Fruit fly (Drosophila melanogaster): ENCODE results near the gene jar.

The jar gene

dm6 chr3R:24271071-24271470, at the start of gene jar (continued):
- no peak for TF ChIP-seq CG4282 (GFP tag; optimal IDR thresholded peaks at IDR 0.05)
- peak; percentile 61 for TF ChIP-seq Deaf1 (tag; optimal IDR thresholded peaks at IDR 0.05)
- peak in 1 of 2 experiments; percentile 12 for TF ChIP-seq Pdp1 (GFP tag; optimal IDR thresholded peaks at IDR 0.05)
- TF ChIP-seq org-1 (GFP tag; optimal IDR thresholded peaks at IDR 0.05): peak; percentile 33
- no peak for TF ChIP-seq ssp (GFP tag; IDR thresholded peaks at IDR 0.05)
- TF ChIP-seq Meics (GFP tag; optimal IDR thresholded peaks at IDR 0.05): peak; percentile 18
- TF ChIP-seq CG5245 (GFP tag; optimal IDR thresholded peaks at IDR 0.05): no peak
- TF ChIP-seq CG14710 (tag; optimal IDR thresholded peaks at IDR 0.05): peak; percentile 71
- TF ChIP-seq fd64A (GFP tag; optimal IDR thresholded peaks at IDR 0.05): peak; percentile 1
- TF ChIP-seq sisA (GFP tag; IDR thresholded peaks at IDR 0.05): no peak
- TF ChIP-seq CG2875 (GFP tag; optimal IDR thresholded peaks at IDR 0.05): no peak
- peak; percentile 91 for TF ChIP-seq CG6791 (GFP tag; IDR thresholded peaks at IDR 0.05; ENCODE audit: partially characterized antibody)
- 0 out of 3 replicates have a peak, but pooled peaks have one; percentile 67 for TF ChIP-seq CG2199 (GFP tag; IDR thresholded peaks at IDR 0.05)
- TF ChIP-seq CG3163 (GFP tag; optimal IDR thresholded peaks at IDR 0.05): no peak
- TF ChIP-seq mld (GFP tag; IDR thresholded peaks at IDR 0.05; ENCODE audit: partially characterized antibody): peak; percentile 70; the same call in 2 of the 3 replicates
- no peak for TF ChIP-seq eyg (GFP tag; optimal IDR thresholded peaks at IDR 0.05)
- peak; percentile 68 for TF ChIP-seq HmgZ (tag; optimal IDR thresholded peaks at IDR 0.05)
- TF ChIP-seq CG9727 (GFP tag; optimal IDR thresholded peaks at IDR 0.05): peak; percentile 44
- peak; percentile 21 for TF ChIP-seq chn (GFP tag; optimal IDR thresholded peaks at IDR 0.05)
- no peak for TF ChIP-seq CG7556 (GFP tag; optimal IDR thresholded peaks at IDR 0.05)
- TF ChIP-seq Oli (tag; optimal IDR thresholded peaks at IDR 0.05): no peak
- no peak for TF ChIP-seq slp2 (GFP tag; optimal IDR thresholded peaks at IDR 0.05)
- peak; percentile 59 for TF ChIP-seq row (GFP tag; IDR thresholded peaks at IDR 0.05)
- no peak for TF ChIP-seq jing (GFP tag; optimal IDR thresholded peaks at IDR 0.05)
- TF ChIP-seq Neu2 (GFP tag; optimal IDR thresholded peaks at IDR 0.05; ENCODE audit: borderline replicate concordance): no peak
- peak; percentile 93 for TF ChIP-seq unc-4 (GFP tag; IDR thresholded peaks at IDR 0.05; ENCODE audit: partially characterized antibody)
- TF ChIP-seq abd-A (tag; optimal IDR thresholded peaks at IDR 0.05): peak; percentile 22
- TF ChIP-seq Fer3 (tag; optimal IDR thresholded peaks at IDR 0.05): peak; percentile 1
- TF ChIP-seq peb (GFP tag; IDR thresholded peaks at IDR 0.05): no peak
- no peak for TF ChIP-seq lola (GFP tag; optimal IDR thresholded peaks at IDR 0.05)
- no peak for TF ChIP-seq CG8089 (GFP tag; optimal IDR thresholded peaks at IDR 0.05)
- no peak for TF ChIP-seq Ada2b (GFP tag; IDR thresholded peaks at IDR 0.05)
- peak in 1 of 2 experiments; percentile 60 for TF ChIP-seq Eip74EF (GFP tag; optimal IDR thresholded peaks at IDR 0.05)
- TF ChIP-seq CG3407 (GFP tag; optimal IDR thresholded peaks at IDR 0.05): no peak
- TF ChIP-seq dpn (GFP tag; optimal IDR thresholded peaks at IDR 0.05): peak in 1 of 2 experiments; percentile 7
- TF ChIP-seq Tbp (GFP tag; optimal IDR thresholded peaks at IDR 0.05): no peak
- TF ChIP-seq CG6765 (GFP tag; optimal IDR thresholded peaks at IDR 0.05): no peak
- TF ChIP-seq zf30C (GFP tag; optimal IDR thresholded peaks at IDR 0.05): peak; percentile 11
- no peak for TF ChIP-seq CG30431 (GFP tag; optimal IDR thresholded peaks at IDR 0.05)
- no peak for TF ChIP-seq onecut (GFP tag; IDR thresholded peaks at IDR 0.05)
- peak; percentile 27 for TF ChIP-seq Dad (GFP tag; optimal IDR thresholded peaks at IDR 0.05)
- TF ChIP-seq CG8359 (GFP tag; optimal IDR thresholded peaks at IDR 0.05; ENCODE audit: borderline replicate concordance): no peak
- TF ChIP-seq sima (GFP tag; optimal IDR thresholded peaks at IDR 0.05): no peak
- peak; percentile 72 for TF ChIP-seq Fer1 (GFP tag; optimal IDR thresholded peaks at IDR 0.05)
- peak; percentile 46; the same call in 1 of the 3 replicates for TF ChIP-seq CG7963 (GFP tag; IDR thresholded peaks at IDR 0.05; ENCODE audit: partially characterized antibody)
- TF ChIP-seq CG13123 (GFP tag; optimal IDR thresholded peaks at IDR 0.05): peak; percentile 3
- TF ChIP-seq CG17359 (tag; optimal IDR thresholded peaks at IDR 0.05): peak; percentile 38
- TF ChIP-seq vnd (GFP tag; IDR thresholded peaks at IDR 0.05; ENCODE audit: partially characterized antibody): peak; percentile 74
- TF ChIP-seq Sin3A (optimal IDR thresholded peaks at IDR 0.05): peak; percentile 49
- TF ChIP-seq schlank (tag; optimal IDR thresholded peaks at IDR 0.05): peak; percentile 34

Measured in whole organism, embryonic.